Fruit fly (Drosophila melanogaster): ENCODE data around the gene Blos2.

DNA sequence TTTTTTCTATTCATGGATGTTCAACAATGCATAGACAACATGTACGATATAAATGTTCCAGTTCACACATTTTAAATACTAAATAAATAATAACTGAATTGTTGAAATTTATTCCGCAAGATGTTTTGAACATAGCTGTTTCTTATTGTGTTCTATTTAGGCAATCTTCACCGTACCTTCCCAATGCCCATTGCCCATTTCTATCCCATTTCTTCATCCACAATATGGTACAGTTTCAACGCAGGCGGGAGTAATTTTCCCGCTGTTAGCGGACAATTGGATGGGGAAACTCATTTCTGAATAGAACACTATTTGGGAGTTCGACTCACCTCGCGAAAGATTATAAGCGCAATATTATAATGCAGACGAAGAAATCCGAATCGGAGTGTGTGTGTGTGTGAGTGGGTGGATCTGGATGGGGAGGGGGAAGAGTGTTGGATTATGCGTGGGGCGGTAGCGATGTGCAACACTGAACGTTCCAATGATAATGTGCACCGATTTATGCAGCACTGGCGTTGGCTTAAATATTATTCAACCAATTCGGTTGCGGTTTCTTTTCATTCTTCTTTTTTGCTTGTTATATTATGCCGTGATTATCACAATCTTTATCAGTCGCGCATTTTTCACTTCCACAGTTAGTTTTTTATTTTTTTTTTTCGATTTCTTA, 30.7 kb downstream of the Blos2 start:
- TF ChIP-seq CG8478 (optimal IDR thresholded peaks at IDR 0.05) = no peak
- TF ChIP-seq CTCF (optimal IDR thresholded peaks at IDR 0.05) = no peak

Data from S2 (cell line).